Fruit fly (Drosophila melanogaster): ENCODE data around the gene Smn.

The Smn gene

dm6 chr3L:16602736-16603144 lies 21.4 kb upstream of the Smn start, which contains the start of gene Arts (continued):
- TF ChIP-seq pan (optimal IDR thresholded peaks at IDR 0.05) = no peak
- no peak for TF ChIP-seq pan (GFP tag; optimal IDR thresholded peaks at IDR 0.05 in 1 of 2, IDR thresholded peaks at IDR 0.05 in 1 of 2)
- TF ChIP-seq CG10654 (GFP tag; optimal IDR thresholded peaks at IDR 0.05) = no peak
- no peak for TF ChIP-seq ranshi (GFP tag; IDR thresholded peaks at IDR 0.05)
- no peak for TF ChIP-seq lab (GFP tag; optimal IDR thresholded peaks at IDR 0.05)
- TF ChIP-seq gce (GFP tag; IDR thresholded peaks at IDR 0.05) = no peak
- TF ChIP-seq CG3163 (GFP tag; optimal IDR thresholded peaks at IDR 0.05) = no peak
- TF ChIP-seq CG4360 (GFP tag; IDR thresholded peaks at IDR 0.05) = no peak
- TF ChIP-seq ttk (GFP tag; IDR thresholded peaks at IDR 0.05) = no peak
- TF ChIP-seq CG10274 (GFP tag; optimal IDR thresholded peaks at IDR 0.05) = no peak
- TF ChIP-seq CG16815 (GFP tag; optimal IDR thresholded peaks at IDR 0.05) = no peak
- TF ChIP-seq kah (GFP tag; optimal IDR thresholded peaks at IDR 0.05) = no peak
- no peak for TF ChIP-seq CG7372 (GFP tag; IDR thresholded peaks at IDR 0.05)
- peak; percentile 56 for TF ChIP-seq CG10543 (GFP tag; optimal IDR thresholded peaks at IDR 0.05)
- no peak for TF ChIP-seq HHEX (GFP tag; optimal IDR thresholded peaks at IDR 0.05)
- no peak for TF ChIP-seq chinmo (GFP tag; IDR thresholded peaks at IDR 0.05; ENCODE audit: partially characterized antibody)
- no peak for TF ChIP-seq repo (GFP tag; optimal IDR thresholded peaks at IDR 0.05)
- TF ChIP-seq H15 (GFP tag; IDR thresholded peaks at IDR 0.05) = no peak
- TF ChIP-seq corto (GFP tag; optimal IDR thresholded peaks at IDR 0.05) = no peak
- TF ChIP-seq Dip3 (GFP tag; optimal IDR thresholded peaks at IDR 0.05) = no peak
- TF ChIP-seq CG10267 (tag; optimal IDR thresholded peaks at IDR 0.05) = peak; percentile 28
- no peak for TF ChIP-seq mam (GFP tag; optimal IDR thresholded peaks at IDR 0.05)
- TF ChIP-seq CG15696 (tag; optimal IDR thresholded peaks at IDR 0.05) = peak; percentile 32
- TF ChIP-seq CG8478 (optimal IDR thresholded peaks at IDR 0.05) = no peak
- TF ChIP-seq abd-A (tag; optimal IDR thresholded peaks at IDR 0.05) = no peak
- peak; percentile 61 for TF ChIP-seq CG13775 (GFP tag; optimal IDR thresholded peaks at IDR 0.05)
- no peak for TF ChIP-seq CG5953 (GFP tag; IDR thresholded peaks at IDR 0.05)
- TF ChIP-seq CG15514 (GFP tag; optimal IDR thresholded peaks at IDR 0.05) = peak; percentile 49
- TF ChIP-seq Vsx1 (GFP tag; optimal IDR thresholded peaks at IDR 0.05) = peak; percentile 91
- peak; percentile 25 for TF ChIP-seq PHDP (tag; optimal IDR thresholded peaks at IDR 0.05)
- TF ChIP-seq Usf (GFP tag; optimal IDR thresholded peaks at IDR 0.05) = no peak
- TF ChIP-seq CG2712 (tag; optimal IDR thresholded peaks at IDR 0.05) = peak; percentile 47
- no peak for TF ChIP-seq CG10431 (GFP tag; optimal IDR thresholded peaks at IDR 0.05)
- no peak for TF ChIP-seq Jarid2 (GFP tag; optimal IDR thresholded peaks at IDR 0.05)
- no peak for TF ChIP-seq Bgb (GFP tag; IDR thresholded peaks at IDR 0.05; ENCODE audit: partially characterized antibody)
- TF ChIP-seq kni (GFP tag; optimal IDR thresholded peaks at IDR 0.05) = no peak
- TF ChIP-seq CG7271 (tag; optimal IDR thresholded peaks at IDR 0.05) = no peak
- TF ChIP-seq ham (GFP tag; IDR thresholded peaks at IDR 0.05) = no peak
- TF ChIP-seq CG4730 (GFP tag; IDR thresholded peaks at IDR 0.05) = no peak
- TF ChIP-seq Hand (GFP tag; optimal IDR thresholded peaks at IDR 0.05) = no peak
- no peak for TF ChIP-seq CG14014 (GFP tag; IDR thresholded peaks at IDR 0.05)
- TF ChIP-seq CG11504 (tag; optimal IDR thresholded peaks at IDR 0.05) = peak; percentile 42
- peak; percentile 29 for TF ChIP-seq grn (GFP tag; optimal IDR thresholded peaks at IDR 0.05)
- peak; percentile 4 for TF ChIP-seq ind (GFP tag; optimal IDR thresholded peaks at IDR 0.05)
- no peak for TF ChIP-seq eve (GFP tag; optimal IDR thresholded peaks at IDR 0.05)
- no peak for TF ChIP-seq chm (GFP tag; IDR thresholded peaks at IDR 0.05)
- peak; percentile 66 for TF ChIP-seq sens (GFP tag)
- TF ChIP-seq Hr3 (GFP tag; optimal IDR thresholded peaks at IDR 0.05) = no peak
- no peak for TF ChIP-seq Dll (GFP tag; IDR thresholded peaks at IDR 0.05; ENCODE audit: partially characterized antibody)
- no peak for TF ChIP-seq CG13624 (GFP tag; optimal IDR thresholded peaks at IDR 0.05)
- no peak for TF ChIP-seq danr (GFP tag; IDR thresholded peaks at IDR 0.05)
- peak; percentile 49 for TF ChIP-seq dmrt11E (tag; optimal IDR thresholded peaks at IDR 0.05)

All from whole organism, embryonic.